Worm (Caenorhabditis elegans) whole organism, L4/young adult: Measurements from ENCODE around the gene C37C3.17.

Experiments
- W03F9.2 ChIP-seq: fragments of 150-350 bp; optimal IDR thresholded peaks from 2 replicates; lab custom pipeline; 2014; ENCODE audit warnings: missing biosample characterization, missing genetic modification characterization
- dao-5 ChIP-seq: sonication (generic microtip); optimal IDR thresholded peaks from 2 replicates; lab custom pipeline; 2016; ENCODE audit warnings: missing genotype, missing genetic modification characterization, moderate library complexity, missing compliant biosample characterization
- him-1 ChIP-seq: sonication (generic microtip); optimal IDR thresholded peaks from 2 replicates; lab custom pipeline; 2016; ENCODE audit warnings: missing genotype, missing genetic modification reagents, missing genetic modification characterization, missing compliant biosample characterization

DNA sequence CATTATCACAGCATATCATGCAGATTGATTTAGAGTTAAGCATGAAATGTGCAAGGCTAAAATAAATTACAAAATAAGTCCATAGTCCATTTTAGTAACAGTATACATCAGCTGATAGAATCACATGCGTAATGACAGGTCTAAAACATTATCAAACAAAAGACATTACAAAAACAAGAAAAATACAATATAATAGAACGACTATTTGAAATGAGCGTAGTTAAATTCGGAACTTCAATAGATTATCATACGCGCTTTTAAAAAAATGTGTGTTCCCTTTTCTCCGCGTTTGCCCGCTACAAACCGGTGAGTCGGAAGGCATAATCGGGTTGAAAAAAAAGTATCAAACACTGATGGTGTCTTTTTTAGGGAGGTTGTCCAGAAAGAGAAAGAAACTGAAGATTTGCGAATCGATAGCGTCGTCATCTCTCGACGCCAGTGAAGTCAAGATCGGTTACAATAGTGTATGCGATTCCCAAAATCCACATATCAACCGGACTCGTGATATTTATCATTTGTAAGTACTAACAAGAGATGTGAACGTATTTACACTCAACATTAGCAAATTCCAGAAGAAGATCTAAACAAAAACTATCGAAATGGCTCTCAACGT lies 6.2 kb downstream of the C37C3.17 start, which contains the start of gene C37C3.2:
- TF ChIP-seq him-1 (tag; lab: Kevin White, UChicago) (no peak), dao-5 (tag; lab: Kevin White, UChicago) (no peak), W03F9.2 (tag; lab: Kevin White, UChicago) (no peak)
